Worm (Caenorhabditis elegans): Measurements from ENCODE around the gene hmp-1.

Gene hmp-1

DNA sequence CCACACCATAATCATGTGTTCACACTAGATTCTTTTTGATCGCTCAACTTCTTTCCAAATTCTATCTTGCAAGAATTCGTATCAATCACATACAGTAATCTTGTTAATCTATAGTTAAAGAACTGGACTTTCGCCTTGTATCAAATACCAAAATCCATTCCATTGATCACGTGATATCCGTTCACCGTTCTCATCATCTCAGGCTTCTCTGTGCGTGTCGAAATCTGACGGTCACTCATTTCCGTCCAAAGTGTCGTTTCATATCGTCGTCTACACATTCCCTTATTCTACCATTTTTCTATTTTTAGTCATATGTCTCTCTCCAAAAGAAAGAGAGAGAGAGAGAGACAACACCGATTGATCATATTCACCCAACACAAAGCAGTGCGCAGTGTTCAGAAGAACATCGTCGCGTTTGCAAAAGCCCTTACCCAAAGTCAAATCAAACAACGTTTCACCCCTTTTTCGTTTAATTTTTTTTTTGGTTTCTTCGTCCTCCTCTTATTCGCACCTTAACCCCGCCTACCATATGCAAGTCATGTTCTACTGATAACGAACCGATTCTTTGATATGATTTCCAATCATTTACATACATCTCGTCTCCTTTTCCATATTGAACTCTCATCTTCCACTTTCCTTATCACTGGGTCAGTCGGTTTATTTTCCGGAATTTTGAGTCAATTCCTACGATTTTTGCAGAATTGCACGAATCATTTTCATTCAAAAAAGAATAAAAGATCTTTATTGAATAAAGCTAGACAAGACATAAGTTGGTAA lies 13.6 kb downstream of the hmp-1 start (continued):
- TF ChIP-seq ceh-8 (GFP tag; optimal IDR thresholded peaks at IDR 0.05) (no peak), nhr-77 (tag; optimal IDR thresholded peaks at IDR 0.05) (no peak), tlp-1 (tag; optimal IDR thresholded peaks at IDR 0.05) (no peak), nhr-71 (tag; optimal IDR thresholded peaks at IDR 0.05) (peak; percentile 62), mep-1 (tag; optimal IDR thresholded peaks at IDR 0.05) (no peak), mab-9 (GFP tag; IDR thresholded peaks at IDR 0.05) (no peak), zip-4 (GFP tag; optimal IDR thresholded peaks at IDR 0.05) (no peak), ets-5 (GFP tag; IDR thresholded peaks at IDR 0.05) (no peak), C16A3.4 (tag; optimal IDR thresholded peaks at IDR 0.05) (no peak), elt-3 (tag; optimal IDR thresholded peaks at IDR 0.05) (peak in 4 of 6 experiments; percentile 24 to 77 (median 54)), lin-35 (GFP tag; optimal IDR thresholded peaks at IDR 0.05) (peak in 1 of 2 experiments; percentile 38), Y116A8C.19 (tag; optimal IDR thresholded peaks at IDR 0.05; ENCODE audit: borderline replicate concordance) (no peak), fkh-10 (GFP tag; optimal IDR thresholded peaks at IDR 0.05) (no peak), nhr-76 (tag; optimal IDR thresholded peaks at IDR 0.05) (no peak), alr-1 (tag; optimal IDR thresholded peaks at IDR 0.05; ENCODE audit: borderline replicate concordance) (no peak), ceh-88 (GFP tag; IDR thresholded peaks at IDR 0.05) (no peak), lin-39 (tag; optimal IDR thresholded peaks at IDR 0.05) (no peak), mef-2 (tag; optimal IDR thresholded peaks at IDR 0.05) (no peak), dpl-1 (GFP tag; optimal IDR thresholded peaks at IDR 0.05) (no peak), lin-13 (GFP tag; optimal IDR thresholded peaks at IDR 0.05) (no peak), unc-130 (tag; optimal IDR thresholded peaks at IDR 0.05) (no peak), C34B4.2 (tag; optimal IDR thresholded peaks at IDR 0.05) (no peak), vab-15 (tag; optimal IDR thresholded peaks at IDR 0.05) (no peak), ceh-90 (tag; optimal IDR thresholded peaks at IDR 0.05) (no peak), efl-3 (GFP tag; optimal IDR thresholded peaks at IDR 0.05) (no peak), tbx-2 (tag; optimal IDR thresholded peaks at IDR 0.05) (peak; percentile 14), elt-2 (tag; optimal IDR thresholded peaks at IDR 0.05) (peak; percentile 60), mdl-1 (tag; optimal IDR thresholded peaks at IDR 0.05) (peak in 1 of 2 experiments; percentile 35), nhr-90 (tag; optimal IDR thresholded peaks at IDR 0.05; ENCODE audit: poor library complexity) (peak; percentile 17), aly-2 (tag; optimal IDR thresholded peaks at IDR 0.05) (no peak), lir-3 (tag; optimal IDR thresholded peaks at IDR 0.05; ENCODE audit: poor library complexity) (no peak), hpl-2 (GFP tag; optimal IDR thresholded peaks at IDR 0.05) (no peak), rnt-1 (tag; optimal IDR thresholded peaks at IDR 0.05) (no peak), egl-13 (tag; optimal IDR thresholded peaks at IDR 0.05) (no peak), lin-15B (tag; optimal IDR thresholded peaks at IDR 0.05) (no peak), lsy-2 (tag; optimal IDR thresholded peaks at IDR 0.05) (peak in 1 of 2 experiments; percentile 67), ces-1 (GFP tag; optimal IDR thresholded peaks at IDR 0.05) (no peak), hlh-17 (GFP tag; optimal IDR thresholded peaks at IDR 0.05; ENCODE audit: borderline replicate concordance) (no peak), snpc-4 (tag; optimal IDR thresholded peaks at IDR 0.05) (no peak), ceh-82 (tag; optimal IDR thresholded peaks at IDR 0.05) (no peak), unc-86 (tag; optimal IDR thresholded peaks at IDR 0.05) (no peak), efl-1 (optimal IDR thresholded peaks at IDR 0.05) (no peak), efl-1 (GFP tag; optimal IDR thresholded peaks at IDR 0.05 in 1 of 2) (peak in 1 of 2 experiments; percentile 19), nhr-85 (tag) (peak; percentile 92), jun-1 (tag; optimal IDR thresholded peaks at IDR 0.05) (peak; percentile 48), sptf-1 (tag; optimal IDR thresholded peaks at IDR 0.05) (no peak), ceh-63 (GFP tag; optimal IDR thresholded peaks at IDR 0.05) (no peak), ztf-11 (tag; optimal IDR thresholded peaks at IDR 0.05) (no peak), unc-62 (GFP tag; optimal IDR thresholded peaks at IDR 0.05) (no peak), swsn-7 (tag; optimal IDR thresholded peaks at IDR 0.05) (no peak), pax-3 (tag; optimal IDR thresholded peaks at IDR 0.05) (no peak)

Data from whole organism, L1 larva.